Fruit fly (Drosophila melanogaster) whole organism, embryonic: ENCODE results near the gene NimC3.
A peak's percentile ranks its signal among the peaks of the same experiment; 100 is the strongest.

Source experiments
- Atf-2 ChIP-seq: fragments of 200-800 bp; sonication (Bioruptor generic); optimal IDR thresholded peaks from 2 replicates; lab custom pipeline; 2016; ENCODE audit warnings: missing biosample characterization, missing genetic modification characterization
- C15 ChIP-seq: fragments of 200-800 bp; sonication (Bioruptor generic); IDR thresholded peaks from 3 replicates; pipeline ENCODE4 v1.3.6; 2022; ENCODE audit warnings: missing biosample characterization, missing genetic modification characterization
- CG10267 ChIP-seq: fragments of 200-800 bp; sonication (Bioruptor generic); optimal IDR thresholded peaks from 2 replicates; lab custom pipeline; 2018; ENCODE audit warnings: missing biosample characterization, mild to moderate bottlenecking, missing genetic modification characterization, moderate library complexity
- CG10274 ChIP-seq: fragments of 200-800 bp; sonication (Bioruptor generic); optimal IDR thresholded peaks from 3 replicates; lab custom pipeline; 2017; ENCODE audit warnings: missing biosample characterization, mild to moderate bottlenecking, missing genetic modification characterization
- CG11247 ChIP-seq: fragments of 200-800 bp; sonication (Bioruptor generic); IDR thresholded peaks from 2 replicates; pipeline ENCODE4 v1.3.6; 2022; ENCODE audit warnings: missing biosample characterization, missing genetic modification characterization
- CG11456 ChIP-seq: fragments of 200-800 bp; sonication (Bioruptor generic); IDR thresholded peaks from 3 replicates; pipeline ENCODE4 v1.3.6; 2022; ENCODE audit warnings: missing biosample characterization, missing genetic modification characterization
- CG11560 ChIP-seq: fragments of 200-800 bp; sonication (Bioruptor generic); IDR thresholded peaks from 3 replicates; pipeline ENCODE4 v1.3.6; 2022; ENCODE audit warnings: missing biosample characterization, missing genetic modification characterization
- CG11696 ChIP-seq: fragments of 200-800 bp; sonication (Bioruptor generic); IDR thresholded peaks from 2 replicates; pipeline ENCODE4 v1.3.6; 2022; ENCODE audit warnings: missing biosample characterization, missing genetic modification characterization
- CG14050 ChIP-seq: fragments of 200-800 bp; sonication (Bioruptor generic); IDR thresholded peaks from 3 replicates; pipeline ENCODE4 v1.3.6; 2022; ENCODE audit warnings: missing biosample characterization, missing genetic modification characterization
- CG14710 ChIP-seq: fragments of 200-800 bp; sonication (Bioruptor generic); optimal IDR thresholded peaks from 3 replicates; lab custom pipeline; 2019; ENCODE audit warnings: missing biosample characterization, mild to moderate bottlenecking, missing genetic modification characterization, moderate library complexity
- CG1792 ChIP-seq: fragments of 200-800 bp; sonication (Bioruptor generic); optimal IDR thresholded peaks from 2 replicates; lab custom pipeline; 2016; ENCODE audit warnings: missing biosample characterization, missing genetic modification characterization
- CG30020 ChIP-seq: fragments of 200-800 bp; optimal IDR thresholded peaks from 2 replicates; lab custom pipeline; 2019; ENCODE audit warnings: missing biosample characterization, mild to moderate bottlenecking, missing genetic modification characterization, moderate library complexity
- CG3163 ChIP-seq: fragments of 200-800 bp; sonication (Bioruptor generic); optimal IDR thresholded peaks from 3 replicates; lab custom pipeline; 2016; ENCODE audit warnings: missing biosample characterization, missing genetic modification characterization
- CG3281 ChIP-seq: fragments of 200-800 bp; sonication (Bioruptor generic); optimal IDR thresholded peaks from 3 replicates; lab custom pipeline; 2017; ENCODE audit warnings: missing biosample characterization, mild to moderate bottlenecking, missing genetic modification characterization
- CG3838 ChIP-seq: fragments of 200-800 bp; sonication (Bioruptor generic); optimal IDR thresholded peaks from 3 replicates; lab custom pipeline; 2016; ENCODE audit warnings: missing biosample characterization, missing genetic modification characterization
- CG4404 ChIP-seq: fragments of 200-800 bp; sonication (Bioruptor generic); IDR thresholded peaks from 2 replicates; pipeline ENCODE4 v1.3.6; 2022; ENCODE audit warnings: missing biosample characterization, missing genetic modification characterization
- CG6683 ChIP-seq: fragments of 200-800 bp; sonication (Bioruptor generic); optimal IDR thresholded peaks from 2 replicates; lab custom pipeline; 2017; ENCODE audit warnings: missing biosample characterization, mild to moderate bottlenecking, missing genetic modification characterization, missing genetic modification reagents
- E2f2 ChIP-seq: fragments of 200-800 bp; sonication (Bioruptor generic); IDR thresholded peaks from 2 replicates; pipeline ENCODE4 v1.3.6; 2022; ENCODE audit warnings: missing biosample characterization, missing genetic modification characterization
- Elba2 ChIP-seq: fragments of 200-800 bp; sonication (Bioruptor generic); optimal IDR thresholded peaks from 3 replicates; lab custom pipeline; 2016; ENCODE audit warnings: missing biosample characterization, missing genetic modification characterization
- Ets97D ChIP-seq: fragments of 200-800 bp; sonication (Bioruptor generic); optimal IDR thresholded peaks from 3 replicates; lab custom pipeline; 2016; ENCODE audit warnings: missing biosample characterization, missing genetic modification characterization
- H15 ChIP-seq: fragments of 200-800 bp; sonication (Bioruptor generic); IDR thresholded peaks from 3 replicates; pipeline ENCODE4 v1.3.6; 2022; ENCODE audit warnings: missing biosample characterization, missing genetic modification characterization
- HLHmδ ChIP-seq: fragments of 200-800 bp; sonication (Bioruptor generic); optimal IDR thresholded peaks from 2 replicates; lab custom pipeline; 2018; ENCODE audit warnings: missing biosample characterization, mild to moderate bottlenecking, missing genetic modification characterization, moderate library complexity
- Mad ChIP-seq: fragments of 200-800 bp; sonication (Bioruptor generic); optimal IDR thresholded peaks from 2 replicates; lab custom pipeline; 2016; ENCODE audit warnings: missing biosample characterization, missing genetic modification characterization
- Mes4 ChIP-seq: fragments of 200-800 bp; sonication (Bioruptor generic); optimal IDR thresholded peaks from 2 replicates; lab custom pipeline; 2016; ENCODE audit warnings: missing biosample characterization, missing genetic modification characterization
- Myb ChIP-seq: fragments of 200-800 bp; sonication (Bioruptor generic); optimal IDR thresholded peaks from 2 replicates; lab custom pipeline; 2016; ENCODE audit warnings: missing biosample characterization, missing genetic modification characterization
- NfI ChIP-seq: fragments of 200-800 bp; sonication (Bioruptor generic); optimal IDR thresholded peaks from 3 replicates; lab custom pipeline; 2018; ENCODE audit warnings: missing biosample characterization, mild to moderate bottlenecking, missing genetic modification characterization, moderate library complexity
- Scr ChIP-seq: fragments of 200-800 bp; sonication (Bioruptor generic); IDR thresholded peaks from 2 replicates; pipeline ENCODE4 v1.3.6; 2022; ENCODE audit warnings: missing biosample characterization, missing genetic modification characterization; ENCODE audit not compliant: partially characterized antibody
- Spps ChIP-seq: fragments of 200-800 bp; sonication (Bioruptor generic); optimal IDR thresholded peaks from 2 replicates; lab custom pipeline; 2018; ENCODE audit warnings: missing biosample characterization, mild to moderate bottlenecking, missing genetic modification characterization
- Tbp ChIP-seq: fragments of >200 bp; optimal IDR thresholded peaks from 2 replicates; lab custom pipeline; 2018; ENCODE audit warnings: missing biosample characterization, missing genetic modification characterization
- Trl ChIP-seq, 3 experiments: fragments of >200 bp in 2 of 3; fragments of 200-800 bp in 1 of 3; sonication (Bioruptor generic) in 1 of 3; optimal IDR thresholded peaks; 2 replicates in 1 of 3; 3 replicates in 2 of 3; lab custom pipeline; 2016 to 2017; ENCODE audit warnings: missing biosample characterization in 1 of 3, missing genetic modification characterization in 1 of 3
- amos ChIP-seq: fragments of 200-800 bp; sonication (Bioruptor generic); IDR thresholded peaks from 2 replicates; pipeline ENCODE4 v1.3.6; 2022; ENCODE audit warnings: missing biosample characterization, missing genetic modification characterization; ENCODE audit not compliant: partially characterized antibody
- cad ChIP-seq: fragments of >200 bp; optimal IDR thresholded peaks from 2 replicates; lab custom pipeline; 2017; ENCODE audit warnings: missing biosample characterization, missing genetic modification characterization
- cas ChIP-seq: fragments of 200-800 bp; sonication (Bioruptor generic); IDR thresholded peaks from 2 replicates; pipeline ENCODE4 v1.3.6; 2022; ENCODE audit warnings: missing biosample characterization, missing genetic modification characterization
- chm ChIP-seq: fragments of 200-800 bp; sonication (Bioruptor generic); IDR thresholded peaks from 2 replicates; pipeline ENCODE4 v1.3.6; 2022; ENCODE audit warnings: missing biosample characterization, missing genetic modification characterization
- corto ChIP-seq: fragments of 200-800 bp; sonication (Bioruptor generic); optimal IDR thresholded peaks from 2 replicates; lab custom pipeline; 2016; ENCODE audit warnings: missing biosample characterization, mild to moderate bottlenecking, missing genetic modification characterization, moderate library complexity
- dimm ChIP-seq: fragments of 200-800 bp; sonication (Bioruptor generic); IDR thresholded peaks from 2 replicates; pipeline ENCODE4 v1.3.6; 2022; ENCODE audit warnings: missing biosample characterization, missing genetic modification characterization
- disco-r ChIP-seq: fragments of 200-800 bp; sonication (Bioruptor generic); optimal IDR thresholded peaks from 2 replicates; lab custom pipeline; 2016; ENCODE audit warnings: missing biosample characterization, missing genetic modification characterization
- exex ChIP-seq: fragments of 200-800 bp; sonication (Bioruptor generic); optimal IDR thresholded peaks from 4 replicates; lab custom pipeline; 2018; ENCODE audit warnings: missing biosample characterization, mild to moderate bottlenecking, missing genetic modification characterization, moderate library complexity
- fd102C ChIP-seq: fragments of 200-800 bp; sonication (Bioruptor generic); optimal IDR thresholded peaks from 2 replicates; lab custom pipeline; 2018; ENCODE audit warnings: missing biosample characterization, mild to moderate bottlenecking, missing genetic modification characterization, moderate library complexity
- gcm2 ChIP-seq: fragments of 200-800 bp; sonication (Bioruptor generic); optimal IDR thresholded peaks from 2 replicates; lab custom pipeline; 2016; ENCODE audit warnings: missing biosample characterization, missing genetic modification characterization
- grau ChIP-seq: fragments of 200-800 bp; optimal IDR thresholded peaks from 3 replicates; lab custom pipeline; 2019; ENCODE audit warnings: missing biosample characterization, mild to moderate bottlenecking, missing genetic modification characterization, moderate library complexity
- gsb ChIP-seq: fragments of 200-800 bp; sonication (Bioruptor generic); IDR thresholded peaks from 2 replicates; pipeline ENCODE4 v1.3.6; 2022; ENCODE audit warnings: missing biosample characterization, missing genetic modification characterization
- nmo ChIP-seq: fragments of 200-800 bp; sonication (Bioruptor generic); optimal IDR thresholded peaks from 2 replicates; lab custom pipeline; 2018; ENCODE audit warnings: missing biosample characterization, mild to moderate bottlenecking, missing genetic modification characterization, moderate library complexity
- oc ChIP-seq: fragments of 200-800 bp; sonication (Bioruptor generic); optimal IDR thresholded peaks from 2 replicates; lab custom pipeline; 2018; ENCODE audit warnings: missing biosample characterization, mild to moderate bottlenecking, missing genetic modification characterization, moderate library complexity
- org-1 ChIP-seq: fragments of 200-800 bp; sonication (Bioruptor generic); optimal IDR thresholded peaks from 2 replicates; lab custom pipeline; 2017; ENCODE audit warnings: missing biosample characterization, missing genetic modification characterization
- scrt ChIP-seq: fragments of 200-800 bp; sonication (Bioruptor generic); optimal IDR thresholded peaks from 2 replicates; lab custom pipeline; 2018; ENCODE audit warnings: missing biosample characterization, mild to moderate bottlenecking, missing genetic modification characterization, moderate library complexity
- sens ChIP-seq: fragments of 200-800 bp; sonication (Bioruptor generic); peaks from one replicate; lab custom pipeline; 2016; ENCODE audit warnings: missing biosample characterization, missing genetic modification characterization
- slbo ChIP-seq: fragments of 200-800 bp; sonication (Bioruptor generic); IDR thresholded peaks from 2 replicates; pipeline ENCODE4 v1.3.6; 2022; ENCODE audit warnings: missing biosample characterization, missing genetic modification characterization
- sr ChIP-seq: fragments of 200-800 bp; sonication (Bioruptor generic); IDR thresholded peaks from 3 replicates; pipeline ENCODE4 v1.3.6; 2022; ENCODE audit warnings: missing biosample characterization, missing genetic modification characterization
- usp ChIP-seq: fragments of >200 bp; optimal IDR thresholded peaks from 2 replicates; lab custom pipeline; 2017; ENCODE audit warnings: missing biosample characterization, missing genetic modification characterization
- vfl ChIP-seq: fragments of 200-800 bp; sonication (Bioruptor generic); optimal IDR thresholded peaks from 2 replicates; lab custom pipeline; 2016; ENCODE audit warnings: missing biosample characterization, missing genetic modification characterization

Gene NimC3

dm6 chr2L:14022130-14022735, 2.2 kb upstream of the NimC3 start (continued):
- TF ChIP-seq Scr (GFP tag; lab: Robert Waterston, UW) (no peak), Tbp (GFP tag; lab: Kevin White, UChicago) (no peak), CG3163 (no peak), C15 (GFP tag; lab: Robert Waterston, UW) (peak; percentile 79), scrt (GFP tag; lab: Kevin White, UChicago) (peak; percentile 91), CG3281 (GFP tag; lab: Kevin White, UChicago) (peak; percentile 96), gsb (GFP tag; lab: Robert Waterston, UW) (peak; percentile 92), cad (GFP tag; lab: Kevin White, UChicago) (no peak), grau (peak; percentile 97), Spps (tag; lab: Kevin White, UChicago) (peak; percentile 91), chm (GFP tag; lab: Robert Waterston, UW) (peak; percentile 76), disco-r (GFP tag; lab: Kevin White, UChicago) (peak; percentile 15), CG10267 (peak; percentile 88), CG14710 (tag; lab: Kevin White, UChicago) (peak; percentile 95), CG3838 (GFP tag; lab: Kevin White, UChicago) (no peak), sens (peak; percentile 88), Mad (GFP tag; lab: Kevin White, UChicago) (no peak), vfl (no peak), CG11560 (tag; lab: Robert Waterston, UW) (peak; percentile 83; the same call in 2 of the 3 replicates), CG11696 (GFP tag; lab: Robert Waterston, UW) (peak; percentile 87), CG4404 (GFP tag; lab: Robert Waterston, UW) (peak; percentile 82), slbo (GFP tag; lab: Robert Waterston, UW) (peak; percentile 92), HLHmδ (peak; percentile 69), gcm2 (GFP tag; lab: Kevin White, UChicago) (no peak), CG1792 (GFP tag; lab: Kevin White, UChicago) (peak; percentile 26), CG10274 (peak; percentile 58), CG11456 (GFP tag; lab: Robert Waterston, UW) (peak; percentile 73), CG6683 (GFP tag; lab: Kevin White, UChicago) (peak; percentile 91), sr (peak; percentile 64; the same call in 2 of the 3 replicates), NfI (GFP tag; lab: Kevin White, UChicago) (peak; percentile 93), H15 (GFP tag; lab: Robert Waterston, UW) (peak; percentile 79), Myb (GFP tag; lab: Kevin White, UChicago) (peak; percentile 23), oc (tag; lab: Kevin White, UChicago) (peak; percentile 96), CG14050 (GFP tag; lab: Robert Waterston, UW) (peak; percentile 88), CG11247 (GFP tag; lab: Robert Waterston, UW) (peak; percentile 83), dimm (GFP tag; lab: Robert Waterston, UW) (peak; percentile 81), exex (tag; lab: Kevin White, UChicago) (peak; percentile 84), corto (no peak), nmo (GFP tag; lab: Kevin White, UChicago) (peak; percentile 98), amos (no peak; the same call in 1 of the 2 replicates), fd102C (GFP tag; lab: Kevin White, UChicago) (no peak), CG30020 (tag; lab: Kevin White, UChicago) (peak; percentile 80), Elba2 (GFP tag; lab: Kevin White, UChicago) (peak; percentile 16), Mes4 (GFP tag; lab: Kevin White, UChicago) (no peak), cas (GFP tag; lab: Robert Waterston, UW) (peak; percentile 48), Ets97D (no peak), E2f2 (peak; percentile 69), org-1 (peak; percentile 90), Atf-2 (GFP tag; lab: Kevin White, UChicago) (no peak), Trl (optimal IDR thresholded peaks at IDR 0.05; lab: Kevin White, UChicago) (no peak), Trl (GFP tag; optimal IDR thresholded peaks at IDR 0.05; lab: Kevin White, UChicago) (no peak), usp (no peak)
